Fruit fly (Drosophila melanogaster): ENCODE results near the gene CG13005.

Gene CG13005

dm6 chrX:16821216-16821615, 17.8 kb downstream of the CG13005 start (continued):
- TF ChIP-seq CG13123 (GFP tag; optimal IDR thresholded peaks at IDR 0.05): no peak
- no peak for TF ChIP-seq CG6854 (GFP tag; optimal IDR thresholded peaks at IDR 0.05)
- no peak for TF ChIP-seq Hand (GFP tag; optimal IDR thresholded peaks at IDR 0.05)
- TF ChIP-seq CG10654 (GFP tag; optimal IDR thresholded peaks at IDR 0.05): no peak
- TF ChIP-seq phol (tag; optimal IDR thresholded peaks at IDR 0.05): peak; percentile 44
- TF ChIP-seq Oli (tag; optimal IDR thresholded peaks at IDR 0.05): peak; percentile 12
- TF ChIP-seq sens (GFP tag): peak; percentile 76
- TF ChIP-seq nau (GFP tag; optimal IDR thresholded peaks at IDR 0.05): no peak
- TF ChIP-seq CG2199 (GFP tag; IDR thresholded peaks at IDR 0.05): no peak
- no peak for TF ChIP-seq sim (GFP tag; IDR thresholded peaks at IDR 0.05)
- TF ChIP-seq CG2678 (tag; optimal IDR thresholded peaks at IDR 0.05): peak; percentile 29
- TF ChIP-seq CG11504 (tag; optimal IDR thresholded peaks at IDR 0.05): peak; percentile 48
- no peak for TF ChIP-seq CG12659 (GFP tag; optimal IDR thresholded peaks at IDR 0.05)
- TF ChIP-seq C15 (GFP tag; IDR thresholded peaks at IDR 0.05): no peak
- TF ChIP-seq HLH54F (GFP tag; optimal IDR thresholded peaks at IDR 0.05): no peak
- TF ChIP-seq CG3281 (GFP tag; optimal IDR thresholded peaks at IDR 0.05): no peak
- TF ChIP-seq ttk (GFP tag; IDR thresholded peaks at IDR 0.05): no peak
- no peak for TF ChIP-seq ATbp (GFP tag; optimal IDR thresholded peaks at IDR 0.05)
- no peak for TF ChIP-seq btn (GFP tag; optimal IDR thresholded peaks at IDR 0.05)
- TF ChIP-seq HLH3B (GFP tag; IDR thresholded peaks at IDR 0.05): 0 out of 2 replicates have a peak, but pooled peaks have one; percentile 16
- TF ChIP-seq CG17328 (GFP tag; IDR thresholded peaks at IDR 0.05): no peak
- no peak for TF ChIP-seq gcm (GFP tag; optimal IDR thresholded peaks at IDR 0.05)
- TF ChIP-seq Pdp1 (GFP tag; optimal IDR thresholded peaks at IDR 0.05): peak in 1 of 2 experiments; percentile 57
- TF ChIP-seq CG10565 (GFP tag; optimal IDR thresholded peaks at IDR 0.05): no peak
- TF ChIP-seq CG31441 (GFP tag; IDR thresholded peaks at IDR 0.05): peak; percentile 33; the same call in 1 of the 2 replicates
- peak; percentile 52 for TF ChIP-seq Med (GFP tag)
- no peak for TF ChIP-seq CG15601 (tag; optimal IDR thresholded peaks at IDR 0.05)
- TF ChIP-seq hth (optimal IDR thresholded peaks at IDR 0.05): no peak
- peak; percentile 30 for TF ChIP-seq Blimp-1 (GFP tag; optimal IDR thresholded peaks at IDR 0.05)
- peak in 1 of 2 experiments; percentile 4 for TF ChIP-seq Hr51 (GFP tag; optimal IDR thresholded peaks at IDR 0.05)
- peak; percentile 39 for TF ChIP-seq gem (tag; optimal IDR thresholded peaks at IDR 0.05)
- peak; percentile 38 for TF ChIP-seq dmrt99B (tag; optimal IDR thresholded peaks at IDR 0.05)
- TF ChIP-seq CG6654 (GFP tag; optimal IDR thresholded peaks at IDR 0.05): no peak
- TF ChIP-seq zen2 (GFP tag; IDR thresholded peaks at IDR 0.05; ENCODE audit: partially characterized antibody): no peak
- no peak for TF ChIP-seq hbn (GFP tag; IDR thresholded peaks at IDR 0.05; ENCODE audit: partially characterized antibody)
- no peak for TF ChIP-seq CG7928 (GFP tag; optimal IDR thresholded peaks at IDR 0.05)
- no peak for TF ChIP-seq CG34224 (GFP tag; IDR thresholded peaks at IDR 0.05; ENCODE audit: partially characterized antibody)
- TF ChIP-seq Sox102F (GFP tag; optimal IDR thresholded peaks at IDR 0.05): peak; percentile 40
- no peak for TF ChIP-seq cwo (GFP tag; optimal IDR thresholded peaks at IDR 0.05)
- TF ChIP-seq Ets65A (GFP tag): no peak
- TF ChIP-seq CG18764 (GFP tag; optimal IDR thresholded peaks at IDR 0.05): no peak

- TF ChIP-seq CG7271 (tag; optimal IDR thresholded peaks at IDR 0.05) (no peak), prd (optimal IDR thresholded peaks at IDR 0.05) (no peak), prd (GFP tag; IDR thresholded peaks at IDR 0.05) (peak; percentile 65), CG12299 (tag; optimal IDR thresholded peaks at IDR 0.05) (peak; percentile 11), CG8924 (tag; optimal IDR thresholded peaks at IDR 0.05) (peak; percentile 37), CG10959 (GFP tag; IDR thresholded peaks at IDR 0.05) (no peak), az2 (GFP tag; optimal IDR thresholded peaks at IDR 0.05) (peak; percentile 57), CG15269 (tag; optimal IDR thresholded peaks at IDR 0.05) (peak; percentile 71), CG7745 (tag; optimal IDR thresholded peaks at IDR 0.05) (no peak), CG3163 (GFP tag; optimal IDR thresholded peaks at IDR 0.05) (no peak), scrt (GFP tag; optimal IDR thresholded peaks at IDR 0.05) (peak; percentile 1), tup (GFP tag; optimal IDR thresholded peaks at IDR 0.05) (no peak)
Observed at dm6 chrX:16822080-16822479, 18.6 kb downstream of the CG13005 start.

Data from whole organism, embryonic.